Fruit fly (Drosophila melanogaster) whole organism, prepupa: ENCODE results near the gene emc.

Experiments used
- Blimp-1 ChIP-seq: fragments of 200-800 bp; sonication (Bioruptor generic); optimal IDR thresholded peaks from 3 replicates; lab custom pipeline; 2017; ENCODE audit warnings: missing biosample characterization, missing genetic modification characterization, mild to moderate bottlenecking, moderate library complexity, missing genetic modification reagents
- CG10631 ChIP-seq: fragments of 200-800 bp; sonication (Bioruptor generic); optimal IDR thresholded peaks from 2 replicates; lab custom pipeline; 2016; ENCODE audit warnings: missing biosample characterization, missing genetic modification characterization
- CG10669 ChIP-seq: fragments of 200-800 bp; sonication (Bioruptor generic); optimal IDR thresholded peaks from 3 replicates; lab custom pipeline; 2018; ENCODE audit warnings: missing biosample characterization, mild to moderate bottlenecking, missing genetic modification characterization, moderate library complexity
- CG11762 ChIP-seq: fragments of 200-800 bp; sonication (Bioruptor generic); optimal IDR thresholded peaks from 3 replicates; lab custom pipeline; 2016; ENCODE audit warnings: missing biosample characterization, missing genetic modification characterization; ENCODE audit not compliant: insufficient read depth
- CG11902 ChIP-seq: fragments of 200-800 bp; sonication (Bioruptor generic); optimal IDR thresholded peaks from 3 replicates; lab custom pipeline; 2016; ENCODE audit warnings: missing biosample characterization, missing genetic modification characterization
- CG15336 ChIP-seq: fragments of 200-800 bp; sonication (Bioruptor generic); IDR thresholded peaks from 2 replicates; pipeline ENCODE4 v1.3.6; 2022; ENCODE audit warnings: missing biosample characterization, missing genetic modification characterization
- CG1621 ChIP-seq: fragments of 200-800 bp; sonication (Bioruptor generic); optimal IDR thresholded peaks from 3 replicates; lab custom pipeline; 2018; ENCODE audit warnings: missing biosample characterization, mild to moderate bottlenecking, missing genetic modification characterization
- CG16779 ChIP-seq: fragments of 200-800 bp; sonication (Bioruptor generic); optimal IDR thresholded peaks from 3 replicates; lab custom pipeline; 2017; ENCODE audit warnings: missing biosample characterization, mild to moderate bottlenecking, missing genetic modification characterization
- CG31627 ChIP-seq: fragments of 200-800 bp; sonication (Bioruptor generic); optimal IDR thresholded peaks from 3 replicates; lab custom pipeline; 2016; ENCODE audit warnings: missing biosample characterization, missing genetic modification characterization
- CG32006 ChIP-seq: fragments of 200-800 bp; sonication (Bioruptor generic); optimal IDR thresholded peaks from 3 replicates; lab custom pipeline; 2017; ENCODE audit warnings: missing biosample characterization, mild to moderate bottlenecking, missing genetic modification characterization
- CG34406 ChIP-seq: fragments of 200-800 bp; sonication (Bioruptor generic); optimal IDR thresholded peaks from 3 replicates; lab custom pipeline; 2016; ENCODE audit warnings: missing biosample characterization, missing genetic modification characterization
- CG3919 ChIP-seq: fragments of 200-800 bp; sonication (Bioruptor generic); optimal IDR thresholded peaks from 3 replicates; lab custom pipeline; 2016; ENCODE audit warnings: missing biosample characterization, missing genetic modification characterization
- CG4318 ChIP-seq: fragments of 200-800 bp; sonication (Bioruptor generic); optimal IDR thresholded peaks from 3 replicates; lab custom pipeline; 2017; ENCODE audit warnings: missing biosample characterization, mild to moderate bottlenecking, missing genetic modification characterization
- CG6163 ChIP-seq: fragments of 200-800 bp; sonication (Bioruptor generic); IDR thresholded peaks from 3 replicates; pipeline ENCODE4 v1.3.6; 2022; ENCODE audit warnings: missing biosample characterization, missing genetic modification characterization
- CG6792 ChIP-seq: fragments of 200-800 bp; sonication (Bioruptor generic); optimal IDR thresholded peaks from 3 replicates; lab custom pipeline; 2016; ENCODE audit warnings: missing biosample characterization, missing genetic modification characterization
- CG6808 ChIP-seq: fragments of 200-800 bp; sonication (Bioruptor generic); optimal IDR thresholded peaks from 3 replicates; lab custom pipeline; 2017; ENCODE audit warnings: missing biosample characterization, missing genetic modification characterization, mild to moderate bottlenecking, moderate library complexity, missing genetic modification reagents
- CG7368 ChIP-seq: fragments of 200-800 bp; sonication (Bioruptor generic); optimal IDR thresholded peaks from 3 replicates; lab custom pipeline; 2016; ENCODE audit warnings: missing biosample characterization, missing genetic modification characterization
- CG8632 ChIP-seq: fragments of 200-800 bp; sonication (Bioruptor generic); optimal IDR thresholded peaks from 3 replicates; lab custom pipeline; 2016; ENCODE audit warnings: missing biosample characterization, missing genetic modification characterization
- CG9139 ChIP-seq: fragments of 200-800 bp; sonication (Bioruptor generic); optimal IDR thresholded peaks from 3 replicates; lab custom pipeline; 2017; ENCODE audit warnings: missing biosample characterization, mild to moderate bottlenecking, missing genetic modification characterization
- Eip75B ChIP-seq: fragments of 200-800 bp; sonication (Bioruptor generic); optimal IDR thresholded peaks from 3 replicates; lab custom pipeline; 2016; ENCODE audit warnings: missing biosample characterization, missing genetic modification characterization
- Eip78C ChIP-seq: fragments of 200-800 bp; sonication (Bioruptor generic); peaks from one replicate; lab custom pipeline; 2016; ENCODE audit warnings: missing biosample characterization, missing genetic modification characterization
- Eip93F ChIP-seq: fragments of 200-800 bp; sonication (Bioruptor generic); optimal IDR thresholded peaks from 2 replicates; lab custom pipeline; 2016; ENCODE audit warnings: missing biosample characterization, mild to moderate bottlenecking, missing genetic modification characterization
- Ets21C ChIP-seq: fragments of 200-800 bp; sonication (Bioruptor generic); optimal IDR thresholded peaks from 3 replicates; lab custom pipeline; 2016; ENCODE audit warnings: missing biosample characterization, missing genetic modification characterization
- Ets96B ChIP-seq: fragments of 200-800 bp; optimal IDR thresholded peaks from 2 replicates; lab custom pipeline; 2019; ENCODE audit warnings: missing biosample characterization, mild to moderate bottlenecking, missing genetic modification characterization, moderate library complexity
- Hr38 ChIP-seq: sonication (Bioruptor generic); optimal IDR thresholded peaks from 2 replicates; lab custom pipeline; 2016; ENCODE audit warnings: missing biosample characterization, missing genetic modification characterization
- Hr39 ChIP-seq: fragments of 200-800 bp; sonication (Bioruptor generic); optimal IDR thresholded peaks from 2 replicates; lab custom pipeline; 2016; ENCODE audit warnings: missing biosample characterization, missing genetic modification characterization
- Hr4 ChIP-seq: fragments of 200-800 bp; sonication (Bioruptor generic); optimal IDR thresholded peaks from 3 replicates; lab custom pipeline; 2016; ENCODE audit warnings: missing biosample characterization, missing genetic modification characterization
- Lpt ChIP-seq: fragments of 200-800 bp; sonication (Bioruptor generic); optimal IDR thresholded peaks from 3 replicates; lab custom pipeline; 2016; ENCODE audit warnings: missing biosample characterization, missing genetic modification characterization
- Met ChIP-seq: fragments of 200-800 bp; sonication (Bioruptor generic); optimal IDR thresholded peaks from 3 replicates; lab custom pipeline; 2016; ENCODE audit warnings: missing biosample characterization, missing genetic modification characterization
- OdsH ChIP-seq: fragments of 200-800 bp; sonication (Bioruptor generic); optimal IDR thresholded peaks from 3 replicates; lab custom pipeline; 2016; ENCODE audit warnings: missing biosample characterization, missing genetic modification characterization
- Smox ChIP-seq: fragments of 200-800 bp; sonication (Bioruptor generic); optimal IDR thresholded peaks from 3 replicates; lab custom pipeline; 2016; ENCODE audit warnings: missing biosample characterization, missing genetic modification characterization
- Sox102F ChIP-seq: fragments of 200-800 bp; sonication (Bioruptor generic); optimal IDR thresholded peaks from 2 replicates; lab custom pipeline; 2016; ENCODE audit warnings: missing biosample characterization, mild to moderate bottlenecking, missing genetic modification characterization
- Sox14 ChIP-seq: fragments of 200-800 bp; sonication (Bioruptor generic); optimal IDR thresholded peaks from 3 replicates; lab custom pipeline; 2016; ENCODE audit warnings: missing biosample characterization, missing genetic modification characterization
- Sox15 ChIP-seq: fragments of 200-800 bp; sonication (Bioruptor generic); optimal IDR thresholded peaks from 3 replicates; lab custom pipeline; 2016; ENCODE audit warnings: missing biosample characterization, missing genetic modification characterization
- achi ChIP-seq: fragments of 200-800 bp; sonication (Bioruptor generic); optimal IDR thresholded peaks from 3 replicates; lab custom pipeline; 2016; ENCODE audit warnings: missing biosample characterization, missing genetic modification characterization
- acj6 ChIP-seq: fragments of 200-800 bp; sonication (Bioruptor generic); optimal IDR thresholded peaks from 3 replicates; lab custom pipeline; 2016; ENCODE audit warnings: missing biosample characterization, missing genetic modification characterization
- cyc ChIP-seq: fragments of 200-800 bp; sonication (Bioruptor generic); optimal IDR thresholded peaks from 3 replicates; lab custom pipeline; 2016; ENCODE audit warnings: missing biosample characterization, missing genetic modification characterization
- dac ChIP-seq: fragments of 200-800 bp; sonication (Bioruptor generic); optimal IDR thresholded peaks from 2 replicates; lab custom pipeline; 2017; ENCODE audit warnings: missing biosample characterization, mild to moderate bottlenecking, missing genetic modification characterization
- dsx ChIP-seq: fragments of 200-800 bp; optimal IDR thresholded peaks from 3 replicates; lab custom pipeline; 2019; ENCODE audit warnings: missing biosample characterization, mild to moderate bottlenecking, missing genetic modification characterization, moderate library complexity; ENCODE audit not compliant: poor library complexity, severe bottlenecking
- eg ChIP-seq: fragments of 200-800 bp; sonication (Bioruptor generic); IDR thresholded peaks from 3 replicates; pipeline ENCODE4 v1.3.6; 2022; ENCODE audit warnings: missing biosample characterization, missing genetic modification characterization
- esn ChIP-seq: fragments of 200-800 bp; sonication (Bioruptor generic); optimal IDR thresholded peaks from 2 replicates; lab custom pipeline; 2016; ENCODE audit warnings: missing biosample characterization, mild to moderate bottlenecking, missing genetic modification characterization, moderate library complexity
- fd59A ChIP-seq: fragments of 200-800 bp; sonication (Bioruptor generic); optimal IDR thresholded peaks from 2 replicates; lab custom pipeline; 2017; ENCODE audit warnings: missing biosample characterization, mild to moderate bottlenecking, missing genetic modification characterization, missing genetic modification reagents
- lz ChIP-seq: fragments of 200-800 bp; sonication (Bioruptor generic); optimal IDR thresholded peaks from 3 replicates; lab custom pipeline; 2016; ENCODE audit warnings: missing biosample characterization, missing genetic modification characterization
- net ChIP-seq: fragments of 200-800 bp; sonication (Bioruptor generic); optimal IDR thresholded peaks from 3 replicates; lab custom pipeline; 2016; ENCODE audit warnings: missing biosample characterization, missing genetic modification characterization
- spab ChIP-seq: fragments of 200-800 bp; sonication (Bioruptor generic); optimal IDR thresholded peaks from 2 replicates; lab custom pipeline; 2017; ENCODE audit warnings: missing biosample characterization, mild to moderate bottlenecking, missing genetic modification characterization, missing genetic modification reagents
- ss ChIP-seq, 2 experiments: fragments of 200-800 bp; sonication (Bioruptor generic); optimal IDR thresholded peaks; 2 replicates in 1 of 2; 3 replicates in 1 of 2; lab custom pipeline; 2017 to 2018; ENCODE audit warnings: mild to moderate bottlenecking in 2 of 2, missing biosample characterization in 2 of 2, missing genetic modification characterization in 2 of 2, moderate library complexity in 1 of 2
- svp ChIP-seq: fragments of 200-800 bp; sonication (Bioruptor generic); peaks from one replicate; lab custom pipeline; 2016; ENCODE audit warnings: missing biosample characterization, missing genetic modification characterization
- topi ChIP-seq: fragments of 200-800 bp; sonication (Bioruptor generic); optimal IDR thresholded peaks from 3 replicates; lab custom pipeline; 2016; ENCODE audit warnings: missing biosample characterization, missing genetic modification characterization
- vri ChIP-seq: fragments of 200-800 bp; sonication (Bioruptor generic); optimal IDR thresholded peaks from 3 replicates; lab custom pipeline; 2016; ENCODE audit warnings: missing biosample characterization, mild to moderate bottlenecking, missing genetic modification characterization

Gene emc

dm6 chr3L:760201-760600 is 11.0 kb downstream of the emc start (continued):
- TF ChIP-seq Sox102F (GFP tag; lab: Kevin White, UChicago) (peak; percentile 90), CG4318 (GFP tag; lab: Kevin White, UChicago) (no peak), vri (GFP tag; lab: Kevin White, UChicago) (peak; percentile 90), acj6 (peak; percentile 67), spab (GFP tag; lab: Kevin White, UChicago) (peak; percentile 74), Hr39 (peak; percentile 88), CG6792 (GFP tag; lab: Kevin White, UChicago) (peak; percentile 76), Hr4 (GFP tag; lab: Kevin White, UChicago) (peak; percentile 26)

- TF ChIP-seq achi (GFP tag; lab: Kevin White, UChicago) (peak; percentile 34), CG3919 (GFP tag; lab: Kevin White, UChicago) (peak; percentile 56), lz (GFP tag; lab: Kevin White, UChicago) (peak; percentile 73), Hr38 (no peak), Ets21C (GFP tag; lab: Kevin White, UChicago) (peak; percentile 79), eg (GFP tag; lab: Robert Waterston, UW) (peak; percentile 56; the same call in 2 of the 3 replicates), svp (peak; percentile 82), Blimp-1 (GFP tag; lab: Kevin White, UChicago) (peak; percentile 38), CG15336 (GFP tag; lab: Robert Waterston, UW) (peak; percentile 39; the same call in 1 of the 2 replicates), dac (GFP tag; lab: Kevin White, UChicago) (no peak), Ets96B (no peak), CG6808 (GFP tag; lab: Kevin White, UChicago) (no peak), CG6163 (GFP tag; lab: Robert Waterston, UW) (peak; percentile 59; the same call in 2 of the 3 replicates), CG9139 (no peak), ss (GFP tag; optimal IDR thresholded peaks at IDR 0.05; lab: Kevin White, UChicago) (no peak), dsx (GFP tag; lab: Kevin White, UChicago) (no peak), Met (GFP tag; lab: Kevin White, UChicago) (peak; percentile 85), CG34406 (peak; percentile 45), Smox (GFP tag; lab: Kevin White, UChicago) (peak; percentile 81), CG10669 (GFP tag; lab: Kevin White, UChicago) (no peak), CG4318 (GFP tag; lab: Kevin White, UChicago) (no peak), topi (GFP tag; lab: Kevin White, UChicago) (peak; percentile 83), Eip78C (GFP tag; lab: Kevin White, UChicago) (peak; percentile 93), Sox102F (GFP tag; lab: Kevin White, UChicago) (peak; percentile 73), CG7368 (peak; percentile 33), fd59A (no peak), OdsH (GFP tag; lab: Kevin White, UChicago) (peak; percentile 48), cyc (GFP tag; lab: Kevin White, UChicago) (peak; percentile 77), CG8632 (GFP tag; lab: Kevin White, UChicago) (peak; percentile 45), vri (GFP tag; lab: Kevin White, UChicago) (peak; percentile 63), CG32006 (peak; percentile 7), Hr39 (peak; percentile 84), acj6 (peak; percentile 41), CG11762 (GFP tag; lab: Kevin White, UChicago) (peak; percentile 12), esn (peak; percentile 79), CG1621 (tag; lab: Kevin White, UChicago) (no peak), CG31627 (GFP tag; lab: Kevin White, UChicago) (peak; percentile 81), CG10631 (GFP tag; lab: Kevin White, UChicago) (peak; percentile 22), Lpt (GFP tag; lab: Kevin White, UChicago) (no peak), CG16779 (tag; lab: Kevin White, UChicago) (no peak), Eip75B (GFP tag; lab: Kevin White, UChicago) (peak; percentile 39), Eip93F (GFP tag; lab: Kevin White, UChicago) (peak; percentile 33), CG11902 (GFP tag; lab: Kevin White, UChicago) (peak; percentile 48), net (GFP tag; lab: Kevin White, UChicago) (no peak), Sox14 (GFP tag; lab: Kevin White, UChicago) (peak; percentile 36), Sox15 (GFP tag; lab: Kevin White, UChicago) (peak; percentile 46)
Observed at dm6 chr3L:761733-762132, 12.5 kb downstream of the emc start.
